Fruit fly (Drosophila melanogaster): Measurements from ENCODE around the gene Socs16D.

The Socs16D gene

DNA sequence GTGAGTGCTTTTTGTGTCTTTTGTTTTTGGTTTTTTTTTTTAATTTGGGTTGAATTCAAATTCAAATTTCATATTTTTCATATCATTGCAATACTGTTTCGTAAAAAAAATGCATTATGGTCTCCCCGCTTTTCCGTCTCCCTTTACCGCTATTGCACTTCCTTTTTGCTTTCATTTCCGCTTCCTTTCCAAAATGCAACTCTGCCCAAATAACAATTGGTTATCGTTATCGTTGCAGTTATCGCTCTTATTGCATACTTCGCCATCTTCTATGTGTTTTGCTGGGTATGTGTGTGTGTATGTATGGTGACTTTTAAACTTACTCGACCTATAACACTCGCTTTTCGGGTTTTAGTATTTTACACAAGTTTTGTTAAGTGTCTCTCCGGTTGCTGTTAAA, 37.7 kb upstream of the Socs16D start (continued):
- TF ChIP-seq shn (GFP tag; optimal IDR thresholded peaks at IDR 0.05): no peak
- TF ChIP-seq CG9727 (GFP tag; optimal IDR thresholded peaks at IDR 0.05): peak; percentile 10
- no peak for TF ChIP-seq CHES-1-like (GFP tag; optimal IDR thresholded peaks at IDR 0.05)
- no peak for TF ChIP-seq twi (tag; optimal IDR thresholded peaks at IDR 0.05)
- TF ChIP-seq CG7928 (GFP tag; optimal IDR thresholded peaks at IDR 0.05): no peak
- no peak for TF ChIP-seq tap (tag; optimal IDR thresholded peaks at IDR 0.05)
- no peak for TF ChIP-seq NC2β (GFP tag; optimal IDR thresholded peaks at IDR 0.05)
- no peak for TF ChIP-seq CG31224 (GFP tag; IDR thresholded peaks at IDR 0.05)
- peak; percentile 23 for TF ChIP-seq CG4707 (GFP tag; optimal IDR thresholded peaks at IDR 0.05)
- TF ChIP-seq grau (tag; optimal IDR thresholded peaks at IDR 0.05): no peak
- TF ChIP-seq z (GFP tag; IDR thresholded peaks at IDR 0.05): no peak
- TF ChIP-seq CG15011 (GFP tag; optimal IDR thresholded peaks at IDR 0.05): no peak
- no peak for TF ChIP-seq ind (GFP tag; optimal IDR thresholded peaks at IDR 0.05)
- TF ChIP-seq CG18619 (GFP tag; optimal IDR thresholded peaks at IDR 0.05): no peak
- no peak for TF ChIP-seq CG9437 (GFP tag; optimal IDR thresholded peaks at IDR 0.05)
- TF ChIP-seq CG33557 (GFP tag; optimal IDR thresholded peaks at IDR 0.05): peak; percentile 25
- no peak for TF ChIP-seq CG3281 (GFP tag; optimal IDR thresholded peaks at IDR 0.05)
- peak; percentile 6 for TF ChIP-seq CG17385 (GFP tag; optimal IDR thresholded peaks at IDR 0.05)
- TF ChIP-seq tin (GFP tag; optimal IDR thresholded peaks at IDR 0.05): no peak
- no peak for TF ChIP-seq CG4424 (GFP tag; optimal IDR thresholded peaks at IDR 0.05)
- TF ChIP-seq CG2712 (tag; optimal IDR thresholded peaks at IDR 0.05): no peak
- TF ChIP-seq HLH4C (GFP tag; IDR thresholded peaks at IDR 0.05; ENCODE audit: partially characterized antibody): no peak
- TF ChIP-seq tgo (GFP tag; IDR thresholded peaks at IDR 0.05): no peak
- no peak for TF ChIP-seq CG6175 (GFP tag; IDR thresholded peaks at IDR 0.05)
- no peak for TF ChIP-seq unc-4 (GFP tag; IDR thresholded peaks at IDR 0.05; ENCODE audit: partially characterized antibody)
- no peak for TF ChIP-seq Antp (GFP tag; optimal IDR thresholded peaks at IDR 0.05)
- TF ChIP-seq pita (GFP tag; optimal IDR thresholded peaks at IDR 0.05): no peak
- no peak for TF ChIP-seq CG14667 (GFP tag; IDR thresholded peaks at IDR 0.05)
- peak; percentile 91 for TF ChIP-seq CG2116 (GFP tag; optimal IDR thresholded peaks at IDR 0.05)
- TF ChIP-seq CG7372 (GFP tag; IDR thresholded peaks at IDR 0.05): no peak
- TF ChIP-seq CG6765 (GFP tag; optimal IDR thresholded peaks at IDR 0.05): no peak
- no peak for TF ChIP-seq sim (GFP tag; IDR thresholded peaks at IDR 0.05)
- no peak for TF ChIP-seq grn (GFP tag; optimal IDR thresholded peaks at IDR 0.05)
- TF ChIP-seq NC2α (GFP tag; optimal IDR thresholded peaks at IDR 0.05): no peak
- TF ChIP-seq chn (GFP tag; optimal IDR thresholded peaks at IDR 0.05): no peak
- peak; percentile 36 for TF ChIP-seq CG1233 (GFP tag; optimal IDR thresholded peaks at IDR 0.05)
- TF ChIP-seq Six4 (GFP tag; optimal IDR thresholded peaks at IDR 0.05): no peak
- no peak for TF ChIP-seq kay (GFP tag; optimal IDR thresholded peaks at IDR 0.05)
- no peak for TF ChIP-seq CG32772 (GFP tag; IDR thresholded peaks at IDR 0.05)
- no peak for TF ChIP-seq CG8765 (GFP tag; IDR thresholded peaks at IDR 0.05)
- no peak for TF ChIP-seq CG6813 (GFP tag; optimal IDR thresholded peaks at IDR 0.05)
- no peak for TF ChIP-seq CG12769 (tag; optimal IDR thresholded peaks at IDR 0.05)
- no peak for TF ChIP-seq Mes4 (GFP tag; optimal IDR thresholded peaks at IDR 0.05)
- TF ChIP-seq NfI (GFP tag; optimal IDR thresholded peaks at IDR 0.05): no peak
- TF ChIP-seq Lim3 (GFP tag; IDR thresholded peaks at IDR 0.05): no peak
- no peak for TF ChIP-seq CG2129 (GFP tag; IDR thresholded peaks at IDR 0.05; ENCODE audit: partially characterized antibody)
- no peak for TF ChIP-seq ken (GFP tag; IDR thresholded peaks at IDR 0.05)
- no peak for TF ChIP-seq CG13287 (GFP tag; IDR thresholded peaks at IDR 0.05; ENCODE audit: partially characterized antibody)
- TF ChIP-seq CG8924 (tag; optimal IDR thresholded peaks at IDR 0.05): no peak
- TF ChIP-seq Doc3 (GFP tag; IDR thresholded peaks at IDR 0.05; ENCODE audit: partially characterized antibody): no peak
- no peak for TF ChIP-seq lmd (GFP tag; IDR thresholded peaks at IDR 0.05)
- TF ChIP-seq CG4282 (GFP tag; optimal IDR thresholded peaks at IDR 0.05): no peak
- TF ChIP-seq CG11247 (GFP tag; IDR thresholded peaks at IDR 0.05): no peak
